Worm (Caenorhabditis elegans) whole organism, L1 larva: ENCODE data around the gene Y22D7AL.16.

Experiments used
- alr-1 ChIP-seq: fragments of 200-800 bp; sonication (Bioruptor generic); optimal IDR thresholded peaks from 2 replicates; lab custom pipeline; 2018; ENCODE audit warnings: borderline replicate concordance, mild to moderate bottlenecking, missing genetic modification characterization, missing compliant biosample characterization
- ama-1 ChIP-seq: fragments of 150-350 bp; optimal IDR thresholded peaks from 2 replicates; lab custom pipeline; 2014
- ceh-82 ChIP-seq, 3 experiments: fragments of 150-350 bp in 1 of 3; sonication (generic microtip) in 2 of 3; optimal IDR thresholded peaks; 2 replicates each; lab custom pipeline; 2014 to 2017; ENCODE audit warnings: missing biosample characterization in 3 of 3, missing genetic modification characterization in 3 of 3
- efl-3 ChIP-seq: fragments of 200-800 bp; sonication (Bioruptor generic); optimal IDR thresholded peaks from 2 replicates; lab custom pipeline; 2018; ENCODE audit warnings: mild to moderate bottlenecking, missing genetic modification characterization, missing compliant biosample characterization
- fos-1 ChIP-seq: fragments of 150-350 bp; optimal IDR thresholded peaks from 2 replicates; lab custom pipeline; 2014; ENCODE audit warnings: missing biosample characterization, missing genetic modification characterization
- nhr-77 ChIP-seq: fragments of 150-350 bp; optimal IDR thresholded peaks from 2 replicates; lab custom pipeline; 2014; ENCODE audit warnings: missing biosample characterization, missing genetic modification characterization
- rnt-1 ChIP-seq: sonication (generic microtip); optimal IDR thresholded peaks from 2 replicates; lab custom pipeline; 2016; ENCODE audit warnings: mild to moderate bottlenecking, missing genetic modification characterization, moderate library complexity, missing compliant biosample characterization
- snpc-4 ChIP-seq: fragments of 150-350 bp; optimal IDR thresholded peaks from 2 replicates; lab custom pipeline; 2014; ENCODE audit warnings: missing biosample characterization, missing genetic modification characterization
- tbx-2 ChIP-seq: sonication (generic microtip); optimal IDR thresholded peaks from 2 replicates; lab custom pipeline; 2016; ENCODE audit warnings: missing genetic modification characterization, missing compliant biosample characterization
- tlp-1 ChIP-seq: fragments of 150-350 bp; optimal IDR thresholded peaks from 2 replicates; lab custom pipeline; 2014; ENCODE audit warnings: missing biosample characterization, missing genetic modification characterization
- unc-130 ChIP-seq: fragments of 150-350 bp; optimal IDR thresholded peaks from 2 replicates; lab custom pipeline; 2017; ENCODE audit warnings: missing biosample characterization, missing genetic modification characterization, inconsistent platforms
- vab-15 ChIP-seq: sonication (generic microtip); optimal IDR thresholded peaks from 2 replicates; lab custom pipeline; 2017; ENCODE audit warnings: missing genotype, mild to moderate bottlenecking, missing genetic modification characterization, missing compliant biosample characterization

DNA sequence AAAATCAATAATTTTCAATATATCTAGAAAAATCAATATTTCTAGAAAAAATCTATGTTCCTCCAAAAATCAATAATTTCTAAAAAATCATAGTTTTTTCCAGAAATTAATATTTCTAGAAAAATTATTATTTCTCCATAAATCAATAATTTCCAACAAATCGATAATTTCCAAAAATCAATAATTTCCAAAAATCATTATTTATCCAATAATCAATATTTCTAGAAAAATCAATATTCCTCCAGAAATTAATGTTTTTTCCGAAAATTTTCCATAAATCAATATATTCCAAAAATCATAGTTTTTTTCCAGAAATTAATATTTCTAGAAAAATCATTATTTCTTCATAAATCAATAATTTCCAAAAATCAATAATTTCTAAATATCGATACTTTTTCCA lies 2.0 kb downstream of the Y22D7AL.16 start:
- TF ChIP-seq unc-130 (tag; lab: Kevin White, UChicago) (no peak), snpc-4 (tag; lab: Kevin White, UChicago) (no peak), efl-3 (GFP tag; lab: Kevin White, UChicago) (no peak), rnt-1 (tag; lab: Kevin White, UChicago) (no peak), ama-1 (lab: Kevin White, UChicago) (no peak), tbx-2 (tag; lab: Kevin White, UChicago) (no peak), ceh-82 (tag; optimal IDR thresholded peaks at IDR 0.05; lab: Kevin White, UChicago) (no peak), fos-1 (no peak), vab-15 (no peak), tlp-1 (no peak), alr-1 (tag; lab: Kevin White, UChicago) (no peak), nhr-77 (tag; lab: Kevin White, UChicago) (no peak)
